Fruit fly (Drosophila melanogaster) whole organism, wandering third instar larva: ENCODE measurements around the gene sqz.

ENCODE experiments used
- CG32264 ChIP-seq: fragments of 200-800 bp; sonication (Bioruptor generic); optimal IDR thresholded peaks from 2 replicates; lab custom pipeline; 2016; ENCODE audit warnings: missing biosample characterization, missing genetic modification characterization
- Dfd ChIP-seq: fragments of >200 bp; optimal IDR thresholded peaks from 2 replicates; lab custom pipeline; 2017; ENCODE audit warnings: missing biosample characterization, missing genetic modification characterization
- Dif ChIP-seq: fragments of 200-275, 200-300 bp; sonication (Bioruptor generic); optimal IDR thresholded peaks from 2 replicates; lab custom pipeline; 2018; ENCODE audit warnings: missing biosample characterization, missing genetic modification characterization; ENCODE audit not compliant: partially characterized antibody
- Hr78 ChIP-seq: fragments of >200 bp; optimal IDR thresholded peaks from 2 replicates; lab custom pipeline; 2017; ENCODE audit warnings: missing biosample characterization, missing genetic modification characterization
- OdsH ChIP-seq: fragments of 200-800 bp; sonication (Bioruptor generic); optimal IDR thresholded peaks from 2 replicates; lab custom pipeline; 2016; ENCODE audit warnings: missing biosample characterization, mild to moderate bottlenecking, missing genetic modification characterization
- dmrt93B ChIP-seq: fragments of 200-800 bp; sonication (Bioruptor generic); optimal IDR thresholded peaks from 2 replicates; lab custom pipeline; 2018; ENCODE audit warnings: missing biosample characterization, mild to moderate bottlenecking, missing genetic modification characterization
- jim ChIP-seq: fragments of 175-275, 200-325 bp; sonication (Bioruptor generic); optimal IDR thresholded peaks from 2 replicates; lab custom pipeline; 2016; ENCODE audit warnings: missing biosample characterization, mild to moderate bottlenecking, missing genetic modification characterization
- pan ChIP-seq: fragments of >200 bp; optimal IDR thresholded peaks from 2 replicates; lab custom pipeline; 2017
- usp ChIP-seq: fragments of >200 bp; optimal IDR thresholded peaks from 2 replicates; lab custom pipeline; 2017; ENCODE audit warnings: missing biosample characterization, missing genetic modification characterization

DNA sequence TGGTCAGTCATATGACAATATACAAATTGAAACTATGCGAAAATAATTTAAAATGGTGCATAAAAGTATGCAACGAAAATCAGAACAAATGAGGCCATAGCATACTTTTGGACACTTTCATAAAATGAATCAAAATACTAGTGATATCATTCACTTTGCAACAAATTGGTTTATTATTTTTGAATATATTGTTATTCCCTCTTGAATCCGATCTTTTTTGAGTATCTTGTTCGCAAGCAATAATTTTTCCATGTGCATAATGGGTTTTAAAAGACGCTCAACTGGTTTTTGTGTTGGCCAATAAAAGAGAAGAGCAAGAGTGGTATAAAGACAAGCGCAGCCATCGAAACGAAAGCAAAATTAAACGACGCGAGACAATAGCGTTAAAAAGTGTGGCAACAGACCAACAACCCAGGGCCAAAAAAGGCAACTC lies 23.7 kb downstream of the sqz start:
- TF ChIP-seq CG32264 (GFP tag; lab: Kevin White, UChicago): peak; percentile 21
- peak; percentile 80 for TF ChIP-seq OdsH (GFP tag; lab: Kevin White, UChicago)
- no peak for TF ChIP-seq pan (lab: Kevin White, UChicago)
- TF ChIP-seq dmrt93B (GFP tag; lab: Kevin White, UChicago): peak; percentile 62
- no peak for TF ChIP-seq Hr78
- no peak for TF ChIP-seq Dfd (GFP tag; lab: Kevin White, UChicago)
- no peak for TF ChIP-seq Dif (GFP tag; lab: Kevin White, UChicago)
- TF ChIP-seq jim (GFP tag; lab: Kevin White, UChicago): no peak
- TF ChIP-seq usp: no peak
